Fruit fly (Drosophila melanogaster) whole organism, pupa: ENCODE results near the gene lqfR.

Experiments used
- CG34367 ChIP-seq: fragments of 200-800 bp; sonication (Bioruptor generic); optimal IDR thresholded peaks from 2 replicates; lab custom pipeline; 2018; ENCODE audit warnings: missing biosample characterization, mild to moderate bottlenecking, missing genetic modification characterization
- Pif1B ChIP-seq: fragments of 200-800 bp; sonication (Bioruptor generic); optimal IDR thresholded peaks from 3 replicates; lab custom pipeline; 2016; ENCODE audit warnings: missing biosample characterization, missing genetic modification characterization
- Snoo ChIP-seq: fragments of 200-800 bp; sonication (Bioruptor generic); optimal IDR thresholded peaks from 3 replicates; lab custom pipeline; 2017; ENCODE audit warnings: missing biosample characterization, mild to moderate bottlenecking, missing genetic modification characterization, inconsistent platforms

DNA sequence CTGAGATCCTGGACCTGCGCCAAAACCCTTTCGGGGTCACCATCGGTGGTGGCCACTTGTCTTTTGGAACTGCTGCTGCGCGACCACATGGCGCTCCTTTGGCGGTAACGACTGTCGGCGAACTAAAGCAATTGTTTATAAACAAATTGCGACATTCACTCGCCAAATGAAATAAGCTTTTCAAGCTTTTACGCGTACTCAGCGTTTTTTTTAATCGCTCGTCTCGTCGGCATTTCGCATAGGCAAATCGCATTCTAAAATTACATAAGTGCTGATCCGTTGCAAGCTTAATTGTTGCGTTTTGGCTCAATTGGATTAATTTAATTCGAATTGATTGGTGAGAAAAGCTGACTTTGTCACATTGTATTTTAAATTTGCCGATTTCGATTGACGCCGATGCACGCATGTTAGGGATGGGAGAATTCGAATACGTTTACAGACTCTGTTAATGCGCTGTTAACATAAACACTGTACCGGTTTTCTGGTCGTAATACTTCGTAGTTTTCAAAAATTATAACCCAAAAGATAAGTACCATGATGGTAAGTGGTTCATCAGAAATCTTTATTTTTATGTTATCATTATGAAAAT lies 13.6 kb downstream of the lqfR start, which contains the start of gene pinta:
- TF ChIP-seq CG34367 (no peak), Snoo (tag; lab: Kevin White, UChicago) (no peak), Pif1B (GFP tag; lab: Kevin White, UChicago) (no peak)
